Fruit fly (Drosophila melanogaster) whole organism, wandering third instar larva: Measurements from ENCODE around the gene Hem.

ENCODE experiments used
- CG32264 ChIP-seq: fragments of 200-800 bp; sonication (Bioruptor generic); optimal IDR thresholded peaks from 2 replicates; lab custom pipeline; 2016; ENCODE audit warnings: missing biosample characterization, missing genetic modification characterization
- CG9705 ChIP-seq: fragments of 200-800 bp; sonication (Bioruptor generic); optimal IDR thresholded peaks from 2 replicates; lab custom pipeline; 2018; ENCODE audit warnings: missing biosample characterization, mild to moderate bottlenecking, missing genetic modification characterization
- CrebA ChIP-seq: fragments of 200-800 bp; sonication (Bioruptor generic); optimal IDR thresholded peaks from 2 replicates; lab custom pipeline; 2016; ENCODE audit warnings: missing biosample characterization, mild to moderate bottlenecking, missing genetic modification characterization, borderline replicate concordance
- Dfd ChIP-seq: fragments of >200 bp; optimal IDR thresholded peaks from 2 replicates; lab custom pipeline; 2017; ENCODE audit warnings: missing biosample characterization, missing genetic modification characterization
- Hnf4 ChIP-seq: fragments of 200-800 bp; sonication (Bioruptor generic); optimal IDR thresholded peaks from 2 replicates; lab custom pipeline; 2016; ENCODE audit warnings: missing biosample characterization, mild to moderate bottlenecking, missing genetic modification characterization
- Hr83 ChIP-seq: fragments of 200-300 bp; sonication (Bioruptor generic); optimal IDR thresholded peaks from 2 replicates; lab custom pipeline; 2016; ENCODE audit warnings: missing biosample characterization, mild to moderate bottlenecking, missing genetic modification characterization, moderate library complexity; ENCODE audit not compliant: poor library complexity, severe bottlenecking
- Mio ChIP-seq: sonication (Bioruptor generic); optimal IDR thresholded peaks from 2 replicates; lab custom pipeline; 2016; ENCODE audit warnings: missing biosample characterization, missing genetic modification characterization
- OdsH ChIP-seq: fragments of 200-800 bp; sonication (Bioruptor generic); optimal IDR thresholded peaks from 2 replicates; lab custom pipeline; 2016; ENCODE audit warnings: missing biosample characterization, mild to moderate bottlenecking, missing genetic modification characterization
- Rel ChIP-seq, 2 experiments: fragments of 200-800 bp; sonication (Bioruptor generic) in 1 of 2; optimal IDR thresholded peaks; 2 replicates in 1 of 2; 3 replicates in 1 of 2; lab custom pipeline; 2016 to 2019; ENCODE audit warnings: mild to moderate bottlenecking in 2 of 2, missing biosample characterization in 2 of 2, missing genetic modification characterization in 2 of 2, moderate library complexity in 1 of 2
- dl ChIP-seq, 2 experiments: fragments of 175-275, 200-275 bp in 1 of 2; fragments of 200-275 bp in 1 of 2; sonication (Bioruptor generic); optimal IDR thresholded peaks; lab custom pipeline; 2018; ENCODE audit warnings: mild to moderate bottlenecking in 2 of 2, missing biosample characterization in 2 of 2, missing genetic modification characterization in 2 of 2, moderate library complexity in 2 of 2; ENCODE audit not compliant: partially characterized antibody in 2 of 2, insufficient read depth in 1 of 2
- dmrt93B ChIP-seq: fragments of 200-800 bp; sonication (Bioruptor generic); optimal IDR thresholded peaks from 2 replicates; lab custom pipeline; 2018; ENCODE audit warnings: missing biosample characterization, mild to moderate bottlenecking, missing genetic modification characterization
- dsf ChIP-seq: sonication (Bioruptor generic); optimal IDR thresholded peaks from 2 replicates; lab custom pipeline; 2016; ENCODE audit warnings: missing biosample characterization, missing genetic modification characterization, borderline replicate concordance
- jim ChIP-seq: fragments of 175-275, 200-325 bp; sonication (Bioruptor generic); optimal IDR thresholded peaks from 2 replicates; lab custom pipeline; 2016; ENCODE audit warnings: missing biosample characterization, mild to moderate bottlenecking, missing genetic modification characterization
- psq ChIP-seq: fragments of 200-800 bp; sonication (Bioruptor generic); optimal IDR thresholded peaks from 3 replicates; lab custom pipeline; 2017; ENCODE audit warnings: missing biosample characterization, mild to moderate bottlenecking, missing genetic modification characterization, moderate library complexity
- sage ChIP-seq: fragments of 200-800 bp; sonication (Bioruptor generic); optimal IDR thresholded peaks from 2 replicates; lab custom pipeline; 2016; ENCODE audit warnings: missing biosample characterization, mild to moderate bottlenecking, missing genetic modification characterization
- woc ChIP-seq: sonication (Bioruptor generic); optimal IDR thresholded peaks from 2 replicates; lab custom pipeline; 2016; ENCODE audit warnings: missing biosample characterization, mild to moderate bottlenecking, missing genetic modification characterization

The Hem gene

dm6 chr3L:22242241-22242640 lies 45.8 kb downstream of the Hem start:
- TF ChIP-seq Dfd (GFP tag; lab: Kevin White, UChicago), result peak; percentile 98
- TF ChIP-seq Hr83 (GFP tag; lab: Kevin White, UChicago), result no peak
- TF ChIP-seq CG32264 (GFP tag; lab: Kevin White, UChicago), result no peak
- no peak for TF ChIP-seq Hnf4 (GFP tag; lab: Kevin White, UChicago)
- TF ChIP-seq Mio (GFP tag; lab: Kevin White, UChicago), result no peak
- TF ChIP-seq sage, result no peak
- TF ChIP-seq, all 38 proteins: peak for 1

dm6 chr3L:22237658-22238057 lies 50.3 kb downstream of the Hem start:
- TF ChIP-seq Hnf4 (GFP tag; lab: Kevin White, UChicago), result no peak
- no peak for TF ChIP-seq CrebA (GFP tag; lab: Kevin White, UChicago)
- TF ChIP-seq jim (GFP tag; lab: Kevin White, UChicago), result no peak
- TF ChIP-seq woc (GFP tag; lab: Kevin White, UChicago), result no peak
- no peak for TF ChIP-seq psq (GFP tag; lab: Kevin White, UChicago)
- TF ChIP-seq dmrt93B (GFP tag; lab: Kevin White, UChicago), result no peak
- TF ChIP-seq dl (GFP tag; optimal IDR thresholded peaks at IDR 0.05; lab: Kevin White, UChicago; ENCODE audit: insufficient read depth in 1 of 2, partially characterized antibody in 2 of 2), result no peak
- no peak for TF ChIP-seq Rel (GFP tag; optimal IDR thresholded peaks at IDR 0.05; lab: Kevin White, UChicago)
- no peak for TF ChIP-seq Rel (tag; optimal IDR thresholded peaks at IDR 0.05; lab: Kevin White, UChicago)
- TF ChIP-seq OdsH (GFP tag; lab: Kevin White, UChicago), result no peak
- TF ChIP-seq dsf (GFP tag; lab: Kevin White, UChicago), result no peak
- TF ChIP-seq CG9705 (GFP tag; lab: Kevin White, UChicago), result no peak
